Fruit fly (Drosophila melanogaster) whole organism, embryonic: Measurements from ENCODE around the gene SCCRO4.

ENCODE experiments used
- Adf1 ChIP-seq: fragments of 200-800 bp; sonication (Bioruptor generic); IDR thresholded peaks from 2 replicates; pipeline ENCODE4 v1.3.6; 2022; ENCODE audit warnings: missing biosample characterization, missing genetic modification characterization
- Asciz ChIP-seq: fragments of 200-800 bp; sonication (Bioruptor generic); optimal IDR thresholded peaks from 2 replicates; lab custom pipeline; 2017; ENCODE audit warnings: missing biosample characterization, mild to moderate bottlenecking, missing genetic modification characterization, missing genetic modification reagents
- Atf3 ChIP-seq: fragments of 200-800 bp; sonication (Bioruptor generic); optimal IDR thresholded peaks from 3 replicates; lab custom pipeline; 2016; ENCODE audit warnings: missing biosample characterization, missing genetic modification characterization
- BEAF-32 ChIP-seq: fragments of 200-800 bp; sonication (Bioruptor generic); optimal IDR thresholded peaks from 3 replicates; lab custom pipeline; 2017; ENCODE audit warnings: missing biosample characterization, missing genetic modification characterization, mild to moderate bottlenecking, moderate library complexity, missing genetic modification reagents
- Bgb ChIP-seq: fragments of 200-800 bp; sonication (Bioruptor generic); IDR thresholded peaks from 2 replicates; pipeline ENCODE4 v1.3.6; 2022; ENCODE audit warnings: missing biosample characterization, missing genetic modification characterization; ENCODE audit not compliant: partially characterized antibody
- Blimp-1 ChIP-seq: fragments of 200-800 bp; sonication (Bioruptor generic); optimal IDR thresholded peaks from 3 replicates; lab custom pipeline; 2018; ENCODE audit warnings: missing biosample characterization, missing genetic modification characterization, mild to moderate bottlenecking, moderate library complexity, missing genetic modification reagents
- CG1024 ChIP-seq: fragments of 200-800 bp; sonication (Bioruptor generic); IDR thresholded peaks from 2 replicates; pipeline ENCODE4 v1.3.6; 2022; ENCODE audit warnings: missing biosample characterization, missing genetic modification characterization
- CG10979 ChIP-seq: fragments of 200-800 bp; sonication (Bioruptor generic); optimal IDR thresholded peaks from 2 replicates; lab custom pipeline; 2018; ENCODE audit warnings: missing biosample characterization, mild to moderate bottlenecking, missing genetic modification characterization, moderate library complexity
- CG11456 ChIP-seq: fragments of 200-800 bp; sonication (Bioruptor generic); IDR thresholded peaks from 3 replicates; pipeline ENCODE4 v1.3.6; 2022; ENCODE audit warnings: missing biosample characterization, missing genetic modification characterization
- CG11695 ChIP-seq: fragments of 200-800 bp; sonication (Bioruptor generic); IDR thresholded peaks from 3 replicates; pipeline ENCODE4 v1.3.6; 2022; ENCODE audit warnings: missing biosample characterization, missing genetic modification characterization
- CG13296 ChIP-seq: fragments of 200-800 bp; sonication (Bioruptor generic); optimal IDR thresholded peaks from 3 replicates; lab custom pipeline; 2018; ENCODE audit warnings: missing biosample characterization, mild to moderate bottlenecking, missing genetic modification characterization
- CG14441 ChIP-seq: fragments of 200-800 bp; sonication (Bioruptor generic); IDR thresholded peaks from 2 replicates; pipeline ENCODE4 v1.3.6; 2022; ENCODE audit warnings: missing biosample characterization, missing genetic modification characterization
- CG15269 ChIP-seq: fragments of 200-800 bp; sonication (Bioruptor generic); optimal IDR thresholded peaks from 2 replicates; lab custom pipeline; 2018; ENCODE audit warnings: missing biosample characterization, mild to moderate bottlenecking, missing genetic modification characterization, moderate library complexity
- CG16813 ChIP-seq: fragments of 200-800 bp; sonication (Bioruptor generic); IDR thresholded peaks from 3 replicates; pipeline ENCODE4 v1.3.6; 2022; ENCODE audit warnings: missing biosample characterization, missing genetic modification characterization; ENCODE audit not compliant: partially characterized antibody
- CG17385 ChIP-seq: fragments of 200-800 bp; sonication (Bioruptor generic); optimal IDR thresholded peaks from 3 replicates; lab custom pipeline; 2018; ENCODE audit warnings: missing biosample characterization, mild to moderate bottlenecking, missing genetic modification characterization
- CG18262 ChIP-seq: fragments of 200-800 bp; optimal IDR thresholded peaks from 3 replicates; lab custom pipeline; 2019; ENCODE audit warnings: missing biosample characterization, mild to moderate bottlenecking, missing genetic modification characterization, moderate library complexity
- CG1832 ChIP-seq: fragments of 200-800 bp; sonication (Bioruptor generic); optimal IDR thresholded peaks from 2 replicates; lab custom pipeline; 2017; ENCODE audit warnings: missing biosample characterization, mild to moderate bottlenecking, missing genetic modification characterization, inconsistent platforms
- CG2199 ChIP-seq: fragments of 200-800 bp; sonication (Bioruptor generic); IDR thresholded peaks from 3 replicates; pipeline ENCODE4 v1.3.6; 2022; ENCODE audit warnings: missing biosample characterization, missing genetic modification characterization
- CG31224 ChIP-seq: fragments of 200-800 bp; sonication (Bioruptor generic); IDR thresholded peaks from 2 replicates; pipeline ENCODE4 v1.3.6; 2022; ENCODE audit warnings: missing biosample characterization, missing genetic modification characterization
- CG3163 ChIP-seq: fragments of 200-800 bp; sonication (Bioruptor generic); optimal IDR thresholded peaks from 3 replicates; lab custom pipeline; 2016; ENCODE audit warnings: missing biosample characterization, missing genetic modification characterization
- CG3847 ChIP-seq: fragments of 200-800 bp; sonication (Bioruptor generic); IDR thresholded peaks from 2 replicates; pipeline ENCODE4 v1.3.6; 2022; ENCODE audit warnings: missing biosample characterization, missing genetic modification characterization
- CG5180 ChIP-seq: fragments of 200-800 bp; sonication (Bioruptor generic); optimal IDR thresholded peaks from 3 replicates; lab custom pipeline; 2017; ENCODE audit warnings: missing biosample characterization, missing genetic modification characterization, mild to moderate bottlenecking, moderate library complexity, missing genetic modification reagents
- CG6854 ChIP-seq: fragments of 200-800 bp; sonication (Bioruptor generic); optimal IDR thresholded peaks from 3 replicates; lab custom pipeline; 2017; ENCODE audit warnings: missing biosample characterization, mild to moderate bottlenecking, missing genetic modification characterization
- CG7357 ChIP-seq: fragments of 200-800 bp; sonication (Bioruptor generic); IDR thresholded peaks from 3 replicates; pipeline ENCODE4 v1.3.6; 2022; ENCODE audit warnings: missing biosample characterization, missing genetic modification characterization
- CG9932 ChIP-seq: fragments of 200-800 bp; sonication (Bioruptor generic); IDR thresholded peaks from 2 replicates; pipeline ENCODE4 v1.3.6; 2022; ENCODE audit warnings: missing biosample characterization, missing genetic modification characterization
- CTCF ChIP-seq: fragments of 200-800 bp; sonication (Bioruptor generic); optimal IDR thresholded peaks from 2 replicates; lab custom pipeline; 2017; ENCODE audit warnings: missing biosample characterization, mild to moderate bottlenecking, missing genetic modification characterization, moderate library complexity
- Camta ChIP-seq: fragments of 200-800 bp; sonication (Bioruptor generic); optimal IDR thresholded peaks from 2 replicates; lab custom pipeline; 2016; ENCODE audit warnings: missing biosample characterization, missing genetic modification characterization
- Dll ChIP-seq: fragments of 200-800 bp; sonication (Bioruptor generic); IDR thresholded peaks from 4 replicates; pipeline ENCODE4 v1.3.6; 2022; ENCODE audit warnings: missing biosample characterization, missing genetic modification characterization; ENCODE audit not compliant: partially characterized antibody
- Ets97D ChIP-seq: fragments of 200-800 bp; sonication (Bioruptor generic); optimal IDR thresholded peaks from 3 replicates; lab custom pipeline; 2016; ENCODE audit warnings: missing biosample characterization, missing genetic modification characterization
- Mad ChIP-seq: fragments of 200-800 bp; sonication (Bioruptor generic); optimal IDR thresholded peaks from 2 replicates; lab custom pipeline; 2016; ENCODE audit warnings: missing biosample characterization, missing genetic modification characterization
- Med ChIP-seq: fragments of 200-800 bp; sonication (Bioruptor generic); peaks from one replicate; lab custom pipeline; 2016; ENCODE audit warnings: missing biosample characterization, missing genetic modification characterization, mild to moderate bottlenecking, inconsistent platforms, moderate library complexity
- NC2α ChIP-seq: fragments of 200-800 bp; sonication (Bioruptor generic); optimal IDR thresholded peaks from 2 replicates; lab custom pipeline; 2016; ENCODE audit warnings: missing biosample characterization, missing genetic modification characterization
- NC2β ChIP-seq: fragments of 200-800 bp; sonication (Bioruptor generic); optimal IDR thresholded peaks from 2 replicates; lab custom pipeline; 2016; ENCODE audit warnings: missing biosample characterization, missing genetic modification characterization
- Sry-β ChIP-seq: fragments of 200-800 bp; sonication (Bioruptor generic); optimal IDR thresholded peaks from 2 replicates; lab custom pipeline; 2018; ENCODE audit warnings: missing biosample characterization, mild to moderate bottlenecking, missing genetic modification characterization, moderate library complexity
- Xrp1 ChIP-seq: fragments of 200-800 bp; sonication (Bioruptor generic); IDR thresholded peaks from 2 replicates; pipeline ENCODE4 v1.3.6; 2022; ENCODE audit warnings: missing biosample characterization, missing genetic modification characterization
- amos ChIP-seq: fragments of 200-800 bp; sonication (Bioruptor generic); IDR thresholded peaks from 2 replicates; pipeline ENCODE4 v1.3.6; 2022; ENCODE audit warnings: missing biosample characterization, missing genetic modification characterization; ENCODE audit not compliant: partially characterized antibody
- bsh ChIP-seq, 2 experiments: fragments of 200-800 bp; sonication (Bioruptor generic); optimal IDR thresholded peaks; 2 replicates each; lab custom pipeline; 2017 to 2018; ENCODE audit warnings: mild to moderate bottlenecking in 2 of 2, missing biosample characterization in 2 of 2, missing genetic modification characterization in 2 of 2, moderate library complexity in 1 of 2
- cwo ChIP-seq: fragments of 200-800 bp; sonication (Bioruptor generic); optimal IDR thresholded peaks from 3 replicates; lab custom pipeline; 2017; ENCODE audit warnings: missing biosample characterization, missing genetic modification characterization, mild to moderate bottlenecking, moderate library complexity, missing genetic modification reagents
- dan ChIP-seq: fragments of 200-800 bp; sonication (Bioruptor generic); IDR thresholded peaks from 2 replicates; pipeline ENCODE4 v1.3.6; 2022; ENCODE audit warnings: missing biosample characterization, missing genetic modification characterization
- eve ChIP-seq, 2 experiments: fragments of >200 bp; optimal IDR thresholded peaks; 2 replicates each; lab custom pipeline; 2017; ENCODE audit warnings: missing biosample characterization in 2 of 2, missing genetic modification characterization in 2 of 2
- fd3F ChIP-seq: fragments of 200-800 bp; sonication (Bioruptor generic); optimal IDR thresholded peaks from 2 replicates; lab custom pipeline; 2018; ENCODE audit warnings: missing biosample characterization, mild to moderate bottlenecking, missing genetic modification characterization, moderate library complexity
- fd64A ChIP-seq: fragments of 200-800 bp; sonication (Bioruptor generic); optimal IDR thresholded peaks from 3 replicates; lab custom pipeline; 2018; ENCODE audit warnings: missing biosample characterization, mild to moderate bottlenecking, missing genetic modification characterization
- hkb ChIP-seq, 2 experiments: fragments of 200-800 bp in 1 of 2; fragments of >200 bp in 1 of 2; sonication (Bioruptor generic) in 1 of 2; IDR thresholded peaks in 1 of 2; optimal IDR thresholded peaks in 1 of 2; 2 replicates each; pipeline versions ENCODE4 v1.3.6 to Lab custom; 2017 to 2022; ENCODE audit warnings: missing biosample characterization in 1 of 2, missing genetic modification characterization in 1 of 2
- knrl ChIP-seq: fragments of 200-800 bp; sonication (Bioruptor generic); IDR thresholded peaks from 3 replicates; pipeline ENCODE4 v1.3.6; 2022; ENCODE audit warnings: missing biosample characterization, missing genetic modification characterization; ENCODE audit not compliant: partially characterized antibody
- lmd ChIP-seq: fragments of 200-800 bp; sonication (Bioruptor generic); IDR thresholded peaks from 2 replicates; pipeline ENCODE4 v1.3.6; 2022; ENCODE audit warnings: missing biosample characterization, missing genetic modification characterization
- pnt ChIP-seq: fragments of 200-800 bp; sonication (Bioruptor generic); optimal IDR thresholded peaks from 3 replicates; lab custom pipeline; 2016; ENCODE audit warnings: missing biosample characterization, missing genetic modification characterization
- repo ChIP-seq: fragments of 200-800 bp; sonication (Bioruptor generic); optimal IDR thresholded peaks from 2 replicates; lab custom pipeline; 2016; ENCODE audit warnings: missing biosample characterization, missing genetic modification characterization
- ro ChIP-seq: fragments of 200-800 bp; sonication (Bioruptor generic); IDR thresholded peaks from 2 replicates; pipeline ENCODE4 v1.3.6; 2022; ENCODE audit warnings: missing biosample characterization, missing genetic modification characterization
- sens ChIP-seq: fragments of 200-800 bp; sonication (Bioruptor generic); peaks from one replicate; lab custom pipeline; 2016; ENCODE audit warnings: missing biosample characterization, missing genetic modification characterization
- wdn ChIP-seq: fragments of 200-800 bp; sonication (Bioruptor generic); IDR thresholded peaks from 2 replicates; pipeline ENCODE4 v1.3.6; 2022; ENCODE audit warnings: missing biosample characterization, missing genetic modification characterization

The SCCRO4 gene

DNA sequence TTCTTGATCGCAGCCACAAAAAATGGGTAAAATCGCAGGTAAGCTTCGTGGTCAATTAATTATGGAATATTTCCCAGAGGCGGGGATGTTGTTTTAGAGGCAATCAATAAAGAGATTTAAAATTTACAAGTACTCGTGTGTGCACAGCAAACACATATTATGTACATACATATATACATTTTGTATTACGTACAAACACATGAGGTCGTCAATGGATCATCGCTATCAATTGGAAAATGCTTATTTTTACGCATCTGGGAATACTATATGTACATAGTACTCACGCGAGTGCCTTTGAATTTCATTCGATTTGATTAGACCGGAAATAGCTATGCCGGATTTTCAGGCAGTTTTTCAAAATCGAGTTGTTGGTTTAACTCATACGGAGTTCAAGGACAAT lies 18.5 kb downstream of the SCCRO4 start:
- no peak for TF ChIP-seq hkb (optimal IDR thresholded peaks at IDR 0.05; lab: Kevin White, UChicago)
- 0 out of 2 replicates have a peak, but pooled peaks have one; percentile 11 for TF ChIP-seq hkb (GFP tag; IDR thresholded peaks at IDR 0.05; lab: Robert Waterston, UW)
- TF ChIP-seq Xrp1 (GFP tag; lab: Robert Waterston, UW) = 0 out of 2 replicates have a peak, but pooled peaks have one; percentile 10
- TF ChIP-seq wdn (GFP tag; lab: Robert Waterston, UW) = no peak
- TF ChIP-seq CG3847 (GFP tag; lab: Robert Waterston, UW) = no peak
- no peak for TF ChIP-seq CG18262 (tag; lab: Kevin White, UChicago)
- TF ChIP-seq eve (GFP tag; optimal IDR thresholded peaks at IDR 0.05; lab: Kevin White, UChicago) = peak in 1 of 2 experiments; percentile 59
- no peak for TF ChIP-seq dan
- no peak for TF ChIP-seq fd64A (GFP tag; lab: Kevin White, UChicago)
- TF ChIP-seq fd3F (GFP tag; lab: Kevin White, UChicago) = peak; percentile 8
- TF ChIP-seq CG17385 (GFP tag; lab: Kevin White, UChicago) = no peak
- TF ChIP-seq NC2α (GFP tag; lab: Kevin White, UChicago) = no peak
- peak in 1 of 2 experiments; percentile 21 for TF ChIP-seq bsh (GFP tag; optimal IDR thresholded peaks at IDR 0.05; lab: Kevin White, UChicago)
- peak; percentile 0 for TF ChIP-seq Med (GFP tag; lab: Kevin White, UChicago)
- peak; percentile 83 for TF ChIP-seq sens
- no peak for TF ChIP-seq CG3163 (GFP tag; lab: Kevin White, UChicago)
- TF ChIP-seq ro (GFP tag; lab: Robert Waterston, UW) = no peak

DNA sequence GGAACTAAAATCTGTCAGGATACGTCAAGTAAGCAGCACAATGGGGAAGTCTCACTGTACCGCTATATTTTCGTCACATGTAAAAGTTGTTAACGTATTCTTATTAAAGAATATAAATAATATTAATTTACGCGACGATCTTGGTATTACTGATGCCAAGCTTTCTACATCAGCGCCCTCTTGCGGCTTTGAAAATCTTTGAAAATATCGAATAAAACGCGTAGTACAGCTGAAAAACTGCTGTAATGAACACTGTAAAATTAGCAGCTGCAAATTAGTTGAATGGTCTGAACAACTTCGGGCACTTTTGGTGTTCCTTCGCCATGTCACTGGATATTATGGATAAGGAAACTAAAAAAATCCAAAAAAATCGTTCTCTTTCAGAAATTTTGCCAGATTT lies 20.8 kb downstream of the SCCRO4 start:
- no peak for TF ChIP-seq CG1832 (GFP tag; lab: Kevin White, UChicago)
- peak; percentile 42; the same call in 1 of the 3 replicates for TF ChIP-seq CG11456 (GFP tag; lab: Robert Waterston, UW)
- TF ChIP-seq CG2199 (GFP tag; lab: Robert Waterston, UW) = peak; percentile 82
- no peak for TF ChIP-seq Mad (GFP tag; lab: Kevin White, UChicago)
- peak; percentile 57 for TF ChIP-seq amos (GFP tag; lab: Robert Waterston, UW)
- TF ChIP-seq Adf1 (GFP tag; lab: Robert Waterston, UW) = no peak
- TF ChIP-seq NC2β (GFP tag; lab: Kevin White, UChicago) = no peak
- no peak for TF ChIP-seq CG5180 (GFP tag; lab: Kevin White, UChicago)
- TF ChIP-seq lmd (GFP tag; lab: Robert Waterston, UW) = no peak
- TF ChIP-seq CG16813 = peak; percentile 53
- no peak for TF ChIP-seq repo
- TF ChIP-seq CG11695 = no peak
- peak; percentile 91 for TF ChIP-seq CTCF (GFP tag; lab: Kevin White, UChicago)
- no peak for TF ChIP-seq pnt (GFP tag; lab: Kevin White, UChicago)
- TF ChIP-seq BEAF-32 (GFP tag; lab: Kevin White, UChicago) = peak; percentile 52
- TF ChIP-seq CG6854 = no peak
- no peak for TF ChIP-seq CG31224 (GFP tag; lab: Robert Waterston, UW)
- no peak for TF ChIP-seq Camta
- peak; percentile 49; the same call in 1 of the 3 replicates for TF ChIP-seq knrl (GFP tag; lab: Robert Waterston, UW)
- TF ChIP-seq Ets97D = no peak
- TF ChIP-seq CG9932 (GFP tag; lab: Robert Waterston, UW) = 0 out of 2 replicates have a peak, but pooled peaks have one; percentile 14
- no peak for TF ChIP-seq Dll (GFP tag; lab: Robert Waterston, UW)
- TF ChIP-seq Bgb (GFP tag; lab: Robert Waterston, UW) = peak; percentile 65
- no peak for TF ChIP-seq CG7357 (GFP tag; lab: Robert Waterston, UW)
- TF ChIP-seq Sry-β (GFP tag; lab: Kevin White, UChicago) = no peak
- no peak for TF ChIP-seq CG13296 (GFP tag; lab: Kevin White, UChicago)
- TF ChIP-seq Blimp-1 = no peak
- TF ChIP-seq CG10979 (tag; lab: Kevin White, UChicago) = no peak
- no peak for TF ChIP-seq Atf3 (GFP tag; lab: Kevin White, UChicago)
- no peak for TF ChIP-seq CG14441 (GFP tag; lab: Robert Waterston, UW)
- TF ChIP-seq Asciz (GFP tag; lab: Kevin White, UChicago) = no peak
- TF ChIP-seq CG1024 (GFP tag; lab: Robert Waterston, UW) = no peak
- no peak for TF ChIP-seq cwo (GFP tag; lab: Kevin White, UChicago)
- TF ChIP-seq CG15269 = no peak
